Worm (Caenorhabditis elegans) whole organism, L4/young adult: Measurements from ENCODE around the gene F53G2.3.

Source experiments
- W03F9.2 ChIP-seq: fragments of 150-350 bp; optimal IDR thresholded peaks from 2 replicates; lab custom pipeline; 2014; ENCODE audit warnings: missing biosample characterization, missing genetic modification characterization
- dao-5 ChIP-seq: sonication (generic microtip); optimal IDR thresholded peaks from 2 replicates; lab custom pipeline; 2016; ENCODE audit warnings: missing genotype, missing genetic modification characterization, moderate library complexity, missing compliant biosample characterization
- him-1 ChIP-seq: sonication (generic microtip); optimal IDR thresholded peaks from 2 replicates; lab custom pipeline; 2016; ENCODE audit warnings: missing genotype, missing genetic modification reagents, missing genetic modification characterization, missing compliant biosample characterization

Gene F53G2.3

DNA sequence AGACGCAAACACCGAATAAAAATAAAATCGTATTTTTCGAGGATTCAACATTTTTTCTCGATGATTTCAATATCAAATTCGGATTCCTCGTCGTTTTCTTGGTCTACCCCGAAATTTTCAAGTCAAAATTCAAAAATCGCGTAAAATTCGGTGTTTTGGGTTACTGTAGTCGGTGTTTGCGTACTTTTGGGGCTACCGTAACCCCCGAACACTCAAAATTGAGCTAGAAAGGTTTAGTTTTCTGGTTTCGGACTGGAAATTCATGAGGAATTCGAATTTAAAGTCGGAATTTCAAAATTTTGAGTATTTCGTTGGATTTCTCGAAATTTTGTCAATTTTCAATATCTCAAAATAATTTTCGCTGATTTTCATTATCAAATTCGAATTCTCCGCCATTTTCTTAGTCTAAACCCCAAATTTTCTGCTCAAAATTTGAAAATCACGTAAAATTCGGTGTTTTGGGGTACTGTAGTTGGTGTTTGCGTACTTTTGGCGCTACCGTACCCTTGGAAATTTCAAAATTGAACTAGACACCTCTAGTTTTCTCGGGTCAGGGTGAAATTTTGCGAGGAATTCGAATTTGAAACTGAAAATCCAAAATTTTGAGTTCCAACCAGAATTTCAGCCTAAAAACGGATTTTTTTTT, 24.1 kb upstream of the F53G2.3 start:
- TF ChIP-seq dao-5 (tag; lab: Kevin White, UChicago), result no peak
- no peak for TF ChIP-seq him-1
- no peak for TF ChIP-seq W03F9.2

DNA sequence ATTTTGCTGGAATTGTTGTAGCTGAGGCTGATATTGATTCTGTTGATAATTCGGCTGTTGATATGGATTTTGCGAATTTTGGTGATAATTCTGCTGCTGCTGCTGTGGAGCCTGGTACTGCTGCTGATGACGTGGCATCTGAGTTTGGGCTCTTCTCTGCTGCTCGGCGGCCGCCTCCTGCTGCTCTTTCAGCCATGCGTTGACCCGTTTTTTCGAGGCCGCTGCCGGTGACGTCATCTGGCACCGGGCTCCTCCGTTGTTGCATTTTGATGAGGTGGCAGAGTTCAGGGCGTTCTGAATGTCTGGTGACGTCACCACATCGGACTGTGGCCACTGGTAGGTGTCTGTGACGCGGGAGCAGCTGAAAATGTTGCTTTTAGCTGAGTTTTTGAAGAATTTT, 23.2 kb upstream of the F53G2.3 start:
- TF ChIP-seq him-1 (no peak), W03F9.2 (no peak), dao-5 (tag; lab: Kevin White, UChicago) (no peak)

DNA sequence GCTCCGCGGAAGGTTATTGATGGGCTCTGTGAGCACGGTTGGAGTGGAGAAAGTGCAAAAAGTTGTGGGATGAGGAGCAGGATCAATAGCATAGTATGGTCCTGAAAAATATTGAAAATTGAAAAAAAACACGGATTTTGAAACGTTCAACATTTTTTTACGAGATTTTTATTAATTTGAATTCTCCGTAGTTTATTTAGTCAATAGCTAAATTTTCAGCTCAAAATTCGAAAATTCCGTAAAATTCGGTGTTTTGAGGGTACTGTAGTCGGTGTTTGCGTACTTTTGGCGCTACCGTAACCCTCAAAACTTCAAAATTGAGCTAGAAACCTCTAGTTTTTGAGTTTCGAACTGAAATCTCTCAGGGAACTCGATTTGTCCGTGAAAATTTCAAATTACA, 21.3 kb upstream of the F53G2.3 start, which contains the start of gene pqn-42:
TSS of gene pqn-42 (minus strand) at position 101 of the 400 bp plus-strand sequence.
- TF ChIP-seq dao-5 (tag; lab: Kevin White, UChicago) (no peak), W03F9.2 (no peak), him-1 (no peak)

DNA sequence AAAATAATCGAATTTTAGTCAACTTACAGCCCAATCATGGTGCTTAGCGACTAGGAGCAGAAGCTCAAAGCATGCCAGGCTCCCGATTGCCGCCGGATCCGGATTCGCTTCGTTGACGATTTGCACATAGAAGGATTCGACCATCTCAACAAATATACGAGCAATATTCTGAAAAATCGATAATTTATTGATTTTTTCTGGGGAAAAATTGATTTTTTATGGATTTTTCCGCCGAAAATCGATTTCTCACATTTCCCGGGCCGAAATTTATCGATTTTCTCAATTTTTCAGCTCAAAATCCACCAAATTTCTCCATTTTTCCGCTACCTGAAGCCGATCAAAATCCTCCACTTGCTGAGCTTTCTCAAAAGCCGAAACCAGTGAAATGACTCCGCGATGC, 11.3 kb upstream of the F53G2.3 start:
- TF ChIP-seq W03F9.2 (no peak), him-1 (no peak), dao-5 (tag; lab: Kevin White, UChicago) (no peak)

DNA sequence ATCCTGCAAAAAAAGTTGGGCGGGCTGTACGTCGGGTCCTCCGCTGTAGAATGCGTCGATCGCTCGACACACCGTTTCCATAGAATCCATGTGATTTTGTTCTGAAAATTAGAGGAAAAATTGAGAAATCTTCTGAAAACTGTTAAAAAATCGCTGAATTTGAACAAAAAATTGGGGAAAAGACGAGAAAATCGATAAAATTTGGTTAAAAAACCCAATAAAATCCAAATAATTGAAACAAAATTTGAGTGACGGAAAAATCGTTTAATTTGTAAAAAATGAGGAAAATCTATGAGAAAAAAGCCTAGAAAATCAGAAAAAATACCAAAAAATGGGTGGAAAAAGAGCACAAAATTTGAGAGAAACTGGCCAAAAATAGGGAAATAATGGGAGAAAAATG, 6.9 kb upstream of the F53G2.3 start, which contains the start of gene tsr-1:
TSS of gene tsr-1 (minus strand) at position 101 of the 400 bp plus-strand sequence.
- TF ChIP-seq dao-5 (tag; lab: Kevin White, UChicago), result no peak
- TF ChIP-seq him-1, result no peak
- TF ChIP-seq W03F9.2, result no peak

DNA sequence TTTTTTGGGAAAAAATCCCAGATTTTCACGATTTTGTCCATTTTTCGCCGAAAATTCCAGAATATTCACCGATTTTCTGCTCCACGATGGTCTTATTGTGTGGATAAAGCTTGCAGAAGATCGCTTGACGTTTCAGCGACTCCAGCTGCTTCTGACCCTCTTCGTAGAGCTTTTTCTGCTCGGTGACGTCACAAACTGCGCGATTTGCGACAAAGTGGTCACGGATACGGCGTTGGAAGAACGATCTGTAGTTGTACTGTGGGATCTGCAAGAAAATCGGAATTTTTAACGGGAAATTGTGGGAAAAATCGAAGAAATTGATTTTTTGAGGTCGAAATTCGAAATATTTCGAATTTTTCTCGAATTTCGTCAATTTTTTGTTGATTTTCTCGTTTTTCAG, 1.7 kb upstream of the F53G2.3 start, which contains the start of gene mnat-1:
TSS of gene mnat-1 (minus strand) at position 101 of the 400 bp plus-strand sequence.
- no peak for TF ChIP-seq W03F9.2
- TF ChIP-seq dao-5 (tag; lab: Kevin White, UChicago), result no peak
- TF ChIP-seq him-1, result no peak

DNA sequence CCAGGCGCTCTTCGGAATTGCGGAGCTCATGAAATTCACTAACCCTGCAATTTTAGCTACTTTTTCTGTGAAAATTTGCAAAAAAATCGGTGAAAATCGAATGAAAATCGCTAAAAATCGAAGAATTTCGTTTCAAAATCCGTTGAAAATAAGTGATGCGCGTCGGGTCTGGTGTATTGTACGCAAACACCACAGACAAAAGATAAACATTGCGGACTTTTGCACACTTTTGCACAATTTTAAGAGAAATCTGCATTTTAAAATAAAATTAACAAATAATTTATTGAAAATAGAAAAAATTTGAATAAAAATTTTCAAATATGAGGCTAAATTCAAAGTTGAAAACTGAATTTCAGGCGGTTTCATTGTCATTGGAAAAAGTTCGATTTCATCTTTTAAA, 1.2 kb upstream of the F53G2.3 start, which contains the start of gene F53G2.12:
TSS of gene F53G2.12 (minus strand) at position 44 of the 400 bp plus-strand sequence.
- TF ChIP-seq him-1, result no peak
- no peak for TF ChIP-seq W03F9.2
- TF ChIP-seq dao-5 (tag; lab: Kevin White, UChicago), result no peak

DNA sequence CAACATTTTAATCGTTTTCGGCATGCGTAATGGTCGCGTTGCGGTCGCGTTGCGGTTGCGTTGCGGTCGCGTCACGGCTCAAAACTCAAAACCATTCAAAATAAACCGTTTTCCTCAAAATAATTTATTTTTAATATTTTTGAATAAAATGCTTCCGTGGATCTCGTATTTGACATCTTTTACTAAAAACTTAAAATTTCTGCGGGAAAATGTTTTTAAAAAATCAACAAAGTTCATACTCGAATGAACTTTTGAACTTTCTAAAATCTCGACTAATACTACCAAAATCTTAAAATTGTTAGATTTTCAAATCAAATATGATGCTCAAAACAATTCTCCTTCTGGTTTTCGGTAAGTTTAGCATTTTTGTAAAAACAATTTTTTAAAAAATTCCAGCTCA, 1.4 kb downstream of the F53G2.3 start, which contains the start of gene F53G2.2:
TSS of gene F53G2.2 (plus strand) at position 301 of the 400 bp plus-strand sequence.
- no peak for TF ChIP-seq him-1
- TF ChIP-seq W03F9.2, result no peak
- TF ChIP-seq dao-5 (tag; lab: Kevin White, UChicago), result no peak

DNA sequence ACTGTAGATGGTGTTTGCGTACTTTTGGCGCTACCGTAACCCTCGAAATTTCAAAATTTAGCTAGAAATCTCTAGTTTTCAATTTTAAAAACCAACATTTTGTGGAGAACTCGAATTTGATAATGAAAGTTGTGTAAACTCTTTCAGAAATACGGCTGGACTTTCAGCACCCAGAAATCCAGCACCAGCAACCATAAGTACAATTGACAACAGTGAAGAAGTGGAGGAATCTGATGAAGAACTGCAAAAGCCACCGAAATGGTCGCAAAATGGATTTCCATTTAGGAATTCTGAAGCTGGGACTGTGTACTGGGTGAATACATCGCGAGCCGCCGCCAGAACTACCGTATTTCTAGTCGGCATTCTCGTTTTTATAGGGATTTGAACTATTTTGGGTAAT, 3.3 kb downstream of the F53G2.3 start, which contains the start of gene F53G2.13:
TSS of gene F53G2.13 (plus strand) at position 301 of the 400 bp plus-strand sequence.
- TF ChIP-seq dao-5 (tag; lab: Kevin White, UChicago), result no peak
- TF ChIP-seq him-1, result no peak
- TF ChIP-seq W03F9.2, result no peak

DNA sequence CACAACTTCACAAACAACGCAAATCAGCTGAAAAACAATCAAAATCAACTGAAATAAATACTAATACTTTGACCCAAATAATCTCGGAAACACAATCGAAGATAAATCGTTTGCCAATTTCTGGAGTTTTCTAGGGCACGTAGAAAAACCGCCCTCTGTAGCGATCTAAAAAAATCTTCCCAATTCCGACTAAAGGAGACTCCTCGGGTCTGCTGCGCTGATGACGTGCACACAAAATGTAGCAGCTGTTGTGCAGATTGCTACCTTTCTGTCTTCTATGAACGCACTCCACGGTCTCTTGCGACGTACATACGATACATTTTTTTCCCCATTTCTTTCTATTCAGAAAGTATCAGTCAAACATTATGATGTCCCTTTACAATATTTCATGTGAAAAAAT, 8.2 kb downstream of the F53G2.3 start, which contains the start of gene F53G2.1:
TSS of gene F53G2.1 (plus strand) at position 301 of the 400 bp plus-strand sequence.
- TF ChIP-seq dao-5 (tag; lab: Kevin White, UChicago), result no peak
- TF ChIP-seq him-1, result no peak
- no peak for TF ChIP-seq W03F9.2

DNA sequence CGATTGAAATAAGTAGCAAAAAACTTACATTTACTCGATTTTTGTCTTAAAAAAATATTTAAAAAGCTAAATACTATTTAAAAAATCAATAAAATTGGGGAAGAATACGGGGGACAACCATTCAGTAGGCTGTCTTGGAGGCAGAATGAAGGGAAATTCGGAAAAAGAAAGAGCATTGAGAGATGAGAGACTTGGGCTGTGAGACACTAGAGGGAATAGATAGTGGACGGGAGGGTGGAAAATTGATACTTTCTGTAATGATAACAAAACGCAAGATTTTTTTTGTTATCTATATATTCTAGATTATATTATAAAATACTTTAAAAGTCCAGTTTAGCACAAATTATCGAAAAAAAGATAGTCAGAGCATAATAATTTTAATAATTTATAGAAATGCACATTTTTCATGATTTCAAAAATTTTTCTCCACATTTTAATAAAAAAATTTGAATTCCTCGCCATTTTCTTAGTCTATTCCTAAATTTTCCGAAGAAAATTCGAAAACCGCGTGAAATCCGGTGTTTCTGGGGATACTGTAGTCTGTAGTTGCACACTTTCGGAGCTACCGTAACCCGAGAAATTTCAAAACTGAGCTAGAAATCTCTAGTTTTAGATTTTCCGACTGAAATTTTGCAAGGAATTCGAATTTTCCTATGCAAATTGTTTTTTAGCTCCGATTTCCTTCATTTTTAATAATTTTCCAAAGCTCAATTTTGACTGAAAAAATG, 23.7 kb downstream of the F53G2.3 start:
- TF ChIP-seq him-1, result no peak

DNA sequence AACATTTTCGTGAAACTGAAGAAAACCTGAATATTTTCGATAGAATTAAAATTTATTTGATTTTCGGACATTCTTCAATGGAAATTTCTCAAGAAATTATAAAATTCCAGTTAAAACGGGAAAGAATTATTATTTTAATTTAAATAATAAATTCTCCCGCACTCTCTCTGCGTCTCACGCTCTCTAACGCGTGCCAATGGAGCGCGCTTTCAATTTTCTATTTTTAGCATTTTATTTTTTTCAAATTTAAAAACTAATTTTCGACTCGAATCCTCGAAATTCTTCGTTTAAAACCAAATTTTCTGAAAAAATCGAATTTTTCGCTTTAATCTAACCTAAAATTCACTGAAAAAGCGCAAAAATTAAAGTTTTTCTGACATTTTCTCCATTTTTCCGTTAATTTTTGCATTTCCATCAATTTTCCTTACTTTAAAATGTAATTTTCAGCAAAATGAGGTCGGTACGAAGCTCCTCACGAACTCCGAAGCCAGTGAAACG, 24.3 kb downstream of the F53G2.3 start, which contains the start of gene gbas-1:
TSS of gene gbas-1 (plus strand) at position 448 of the 498 bp plus-strand sequence.
- TF ChIP-seq dao-5 (tag; lab: Kevin White, UChicago) (no peak), him-1 (no peak), W03F9.2 (no peak)

DNA sequence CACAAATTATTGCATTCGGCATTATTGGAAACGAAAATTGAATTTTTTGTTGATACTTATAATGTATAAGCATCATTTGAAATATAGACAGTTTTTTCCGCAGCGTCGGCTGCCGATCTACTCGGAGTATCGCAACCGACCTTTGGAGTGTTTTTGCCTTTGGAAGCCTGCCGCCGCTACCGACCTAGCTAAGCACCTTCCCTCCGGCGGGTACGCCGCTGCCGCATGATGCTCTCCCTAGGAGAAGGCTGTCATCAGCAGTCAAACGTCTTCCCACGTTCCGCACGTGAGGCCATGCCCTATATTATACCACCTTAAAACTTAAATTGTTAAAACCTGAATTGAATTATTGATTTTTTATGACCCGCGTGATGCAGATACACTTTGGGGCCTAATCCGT, 38.3 kb downstream of the F53G2.3 start:
- no peak for TF ChIP-seq W03F9.2
- TF ChIP-seq him-1, result no peak
- TF ChIP-seq dao-5 (tag; lab: Kevin White, UChicago), result no peak

DNA sequence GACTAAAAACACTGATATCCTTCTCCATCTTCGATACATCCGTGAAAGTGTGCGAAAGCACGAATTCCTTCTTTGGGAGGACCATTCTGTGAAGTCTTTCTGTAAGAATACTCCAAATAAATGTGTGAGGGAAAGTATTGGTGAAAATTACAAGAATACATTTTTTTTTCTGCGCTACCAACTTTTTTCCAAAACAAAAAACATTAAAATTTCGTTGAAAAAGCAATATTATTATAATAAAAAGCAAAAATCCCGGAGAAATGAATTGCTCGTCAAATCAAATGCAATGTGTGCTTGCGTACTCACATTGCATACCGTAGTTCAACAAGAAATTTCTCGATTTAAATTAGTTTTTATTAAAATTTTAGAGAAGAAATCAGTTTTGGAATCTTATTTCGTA, 41.8 kb downstream of the F53G2.3 start, which contains the start of gene bath-13:
TSS of gene bath-13 (minus strand) at position 101 of the 400 bp plus-strand sequence.
- TF ChIP-seq dao-5 (tag; lab: Kevin White, UChicago), result no peak
- TF ChIP-seq W03F9.2, result no peak
- TF ChIP-seq him-1, result no peak

DNA sequence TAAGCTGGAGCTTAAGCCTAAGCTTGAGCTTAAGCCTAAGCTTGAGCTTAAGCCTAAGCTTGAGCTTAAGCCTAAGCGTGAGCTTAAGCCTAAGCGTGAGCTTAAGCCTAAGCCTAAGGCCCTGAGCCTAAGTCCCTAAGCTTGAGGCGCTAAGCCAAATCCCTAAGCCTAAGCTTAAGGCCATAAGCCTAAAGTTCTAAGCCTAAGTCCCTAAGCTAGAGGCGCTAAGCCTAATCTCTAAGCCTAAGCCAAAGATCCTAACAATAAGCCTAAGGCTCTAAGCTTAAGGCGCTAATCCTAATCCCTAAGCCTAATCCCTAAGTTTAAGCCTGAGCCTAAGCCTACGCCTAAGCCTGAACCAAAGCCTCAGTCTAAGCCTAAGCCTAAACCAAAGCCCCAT, 45.5 kb downstream of the F53G2.3 start:
- no peak for TF ChIP-seq W03F9.2
- TF ChIP-seq dao-5 (tag; lab: Kevin White, UChicago), result no peak
- no peak for TF ChIP-seq him-1
